Fruit fly (Drosophila melanogaster): ENCODE measurements around the gene CG1316.

CG1316 gene

dm6 chr3L:4269920-4270319 is 13.7 kb upstream of the CG1316 start (continued):
- TF ChIP-seq CG9139 (GFP tag; optimal IDR thresholded peaks at IDR 0.05), result peak; percentile 74
- TF ChIP-seq Hr4 (GFP tag; optimal IDR thresholded peaks at IDR 0.05), result peak; percentile 58
- TF ChIP-seq CG11762 (GFP tag; optimal IDR thresholded peaks at IDR 0.05; ENCODE audit: insufficient read depth), result peak; percentile 62
- peak; percentile 73 for TF ChIP-seq spab (GFP tag; optimal IDR thresholded peaks at IDR 0.05)
- peak; percentile 45 for TF ChIP-seq Gug (GFP tag; IDR thresholded peaks at IDR 0.05)
- peak; percentile 94 for TF ChIP-seq Eip78C (GFP tag)
- TF ChIP-seq Sox15 (GFP tag; optimal IDR thresholded peaks at IDR 0.05), result peak; percentile 37
- peak; percentile 70 for TF ChIP-seq CG4318 (GFP tag; optimal IDR thresholded peaks at IDR 0.05)
- TF ChIP-seq Hr38 (GFP tag; optimal IDR thresholded peaks at IDR 0.05), result no peak
- TF ChIP-seq CG10631 (GFP tag; optimal IDR thresholded peaks at IDR 0.05), result peak; percentile 71
- TF ChIP-seq fd85E (GFP tag; optimal IDR thresholded peaks at IDR 0.05), result peak; percentile 50
- peak; percentile 81 for TF ChIP-seq achi (GFP tag; optimal IDR thresholded peaks at IDR 0.05)
- TF ChIP-seq CG16779 (tag; optimal IDR thresholded peaks at IDR 0.05), result peak; percentile 64
- peak; percentile 79 for TF ChIP-seq CG6163 (GFP tag; IDR thresholded peaks at IDR 0.05)
- TF ChIP-seq CG3032 (tag; optimal IDR thresholded peaks at IDR 0.05), result peak; percentile 83
- TF ChIP-seq Eip75B (GFP tag; optimal IDR thresholded peaks at IDR 0.05), result peak; percentile 46
- TF ChIP-seq ss (GFP tag; optimal IDR thresholded peaks at IDR 0.05), result peak; percentile 77
- peak; percentile 75 for TF ChIP-seq esn (GFP tag; optimal IDR thresholded peaks at IDR 0.05)
- TF ChIP-seq Lpt (GFP tag; optimal IDR thresholded peaks at IDR 0.05), result peak; percentile 74
- TF ChIP-seq CG7368 (GFP tag; optimal IDR thresholded peaks at IDR 0.05), result peak; percentile 51
- peak; percentile 70 for TF ChIP-seq Sox102F (GFP tag; optimal IDR thresholded peaks at IDR 0.05)
- TF ChIP-seq Ets21C (GFP tag; optimal IDR thresholded peaks at IDR 0.05), result peak; percentile 12
- TF ChIP-seq CG10669 (GFP tag; optimal IDR thresholded peaks at IDR 0.05), result peak; percentile 66
- TF ChIP-seq lz (GFP tag; optimal IDR thresholded peaks at IDR 0.05), result peak; percentile 48
- TF ChIP-seq CG6808 (GFP tag; optimal IDR thresholded peaks at IDR 0.05), result peak; percentile 79
- peak; percentile 29; the same call in 1 of the 2 replicates for TF ChIP-seq CG11294 (GFP tag; IDR thresholded peaks at IDR 0.05)
- TF ChIP-seq CG8119 (GFP tag; IDR thresholded peaks at IDR 0.05), result peak; percentile 89
- TF ChIP-seq Sox14 (GFP tag; optimal IDR thresholded peaks at IDR 0.05), result peak; percentile 30
- TF ChIP-seq fkh (GFP tag; optimal IDR thresholded peaks at IDR 0.05), result no peak
- TF ChIP-seq eg (GFP tag; IDR thresholded peaks at IDR 0.05), result peak; percentile 76

DNA sequence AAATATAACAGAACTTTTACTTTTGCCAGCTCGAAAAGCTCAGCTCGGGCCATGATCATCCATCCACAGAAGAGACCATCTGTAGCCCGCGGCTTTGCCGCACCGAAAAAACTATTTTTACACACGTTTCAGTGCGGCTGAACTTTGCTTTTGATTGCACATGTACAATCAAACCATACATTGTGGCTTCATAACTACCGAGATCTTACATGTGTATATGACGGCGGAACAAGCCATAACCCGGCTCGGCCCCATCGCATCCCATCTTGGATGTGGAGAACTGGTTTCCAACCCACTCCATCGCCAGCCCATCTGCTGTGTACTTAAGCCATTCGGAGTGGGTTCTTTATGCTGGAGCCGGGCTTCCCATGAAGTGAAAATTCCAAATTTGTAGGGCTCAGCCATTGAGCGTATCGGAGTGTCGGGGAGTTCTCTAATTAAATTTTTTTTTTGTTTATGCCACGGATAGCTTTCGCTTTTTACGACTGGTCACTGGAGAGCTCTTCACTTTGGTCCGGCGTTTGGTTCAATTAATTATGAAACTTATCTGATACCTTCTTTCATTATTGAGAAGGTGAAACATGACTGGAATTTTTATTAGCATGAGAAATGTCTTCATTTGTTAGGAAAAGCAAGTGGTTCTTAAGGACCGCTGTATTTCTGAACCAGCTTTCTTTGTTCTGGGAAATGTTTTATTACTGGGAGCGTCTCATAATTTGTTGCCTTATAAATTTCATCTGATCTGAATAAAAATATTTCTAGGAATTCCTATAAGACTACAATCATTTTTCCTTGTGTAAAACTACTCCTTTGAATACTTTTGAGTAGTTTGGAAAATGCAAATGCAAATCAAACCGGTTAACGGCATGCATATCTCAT is 12.5 kb upstream of the CG1316 start:
- TF ChIP-seq CG10631 (GFP tag; optimal IDR thresholded peaks at IDR 0.05) (peak; percentile 37), CG3919 (GFP tag; optimal IDR thresholded peaks at IDR 0.05) (peak; percentile 46), CG15336 (GFP tag; IDR thresholded peaks at IDR 0.05) (peak; percentile 28; the same call in 1 of the 2 replicates), Sox102F (GFP tag; optimal IDR thresholded peaks at IDR 0.05) (peak; percentile 0), Eip78C (GFP tag) (peak; percentile 73), salr (GFP tag; optimal IDR thresholded peaks at IDR 0.05) (no peak), topi (GFP tag; optimal IDR thresholded peaks at IDR 0.05) (no peak), spab (GFP tag; optimal IDR thresholded peaks at IDR 0.05) (peak; percentile 13), ss (GFP tag; optimal IDR thresholded peaks at IDR 0.05) (peak in 1 of 2 experiments; percentile 3), CG6163 (GFP tag; IDR thresholded peaks at IDR 0.05) (0 out of 3 replicates have a peak, but pooled peaks have one; percentile 21), eg (GFP tag; IDR thresholded peaks at IDR 0.05) (0 out of 3 replicates have a peak, but pooled peaks have one; percentile 28), Sox14 (GFP tag; optimal IDR thresholded peaks at IDR 0.05) (peak; percentile 48), Smox (GFP tag; optimal IDR thresholded peaks at IDR 0.05) (no peak), Eip93F (GFP tag; optimal IDR thresholded peaks at IDR 0.05) (no peak), fd85E (GFP tag; optimal IDR thresholded peaks at IDR 0.05) (no peak), CG8119 (GFP tag; IDR thresholded peaks at IDR 0.05) (peak; percentile 45; the same call in 2 of the 3 replicates), CG32006 (GFP tag; optimal IDR thresholded peaks at IDR 0.05) (peak; percentile 72), CG3032 (tag; optimal IDR thresholded peaks at IDR 0.05) (peak; percentile 34), dsx (GFP tag; optimal IDR thresholded peaks at IDR 0.05; ENCODE audit: poor library complexity, severe bottlenecking) (peak; percentile 96)

All from whole organism, prepupa.